Fruit fly (Drosophila melanogaster) whole organism, adult: ENCODE data around the gene Ir8a.

Source experiments
- CG11617 ChIP-seq: fragments of 200-800 bp; sonication (Bioruptor generic); optimal IDR thresholded peaks from 2 replicates; lab custom pipeline; 2017; ENCODE audit warnings: mild to moderate bottlenecking, missing biosample characterization, missing genetic modification reagents, missing genetic modification characterization
- CG12768 ChIP-seq: fragments of 200-800 bp; sonication (Bioruptor generic); optimal IDR thresholded peaks from 2 replicates; lab custom pipeline; 2017; ENCODE audit warnings: missing biosample characterization, missing genetic modification characterization, mild to moderate bottlenecking, moderate library complexity, missing genetic modification reagents
- CG14711 ChIP-seq: fragments of 200-800 bp; sonication (Bioruptor generic); optimal IDR thresholded peaks from 2 replicates; lab custom pipeline; 2018; ENCODE audit warnings: missing biosample characterization, mild to moderate bottlenecking, missing genetic modification characterization, moderate library complexity
- CG1620 ChIP-seq: fragments of 200-800 bp; sonication (Bioruptor generic); optimal IDR thresholded peaks from 2 replicates; lab custom pipeline; 2016; ENCODE audit warnings: missing biosample characterization, missing genetic modification characterization
- CG33017 ChIP-seq: fragments of 200-800 bp; sonication (Bioruptor generic); optimal IDR thresholded peaks from 2 replicates; lab custom pipeline; 2018; ENCODE audit warnings: missing biosample characterization, mild to moderate bottlenecking, missing genetic modification characterization, moderate library complexity
- CG5204 ChIP-seq: fragments of 200-800 bp; sonication (Bioruptor generic); optimal IDR thresholded peaks from 2 replicates; lab custom pipeline; 2016; ENCODE audit warnings: missing biosample characterization, missing genetic modification characterization
- CG7045 ChIP-seq: fragments of 200-800 bp; sonication (Bioruptor generic); optimal IDR thresholded peaks from 2 replicates; lab custom pipeline; 2017; ENCODE audit warnings: missing biosample characterization, mild to moderate bottlenecking, missing genetic modification characterization
- CG7101 ChIP-seq: fragments of 200-800 bp; sonication (Bioruptor generic); optimal IDR thresholded peaks from 2 replicates; lab custom pipeline; 2018; ENCODE audit warnings: missing biosample characterization, mild to moderate bottlenecking, missing genetic modification characterization, moderate library complexity
- Clk ChIP-seq: fragments of 200-800 bp; sonication (Bioruptor generic); optimal IDR thresholded peaks from 2 replicates; lab custom pipeline; 2017; ENCODE audit warnings: missing biosample characterization, missing genetic modification characterization
- Crg-1 ChIP-seq: fragments of 200-800 bp; sonication (Bioruptor generic); optimal IDR thresholded peaks from 2 replicates; lab custom pipeline; 2016; ENCODE audit warnings: missing biosample characterization, missing genetic modification characterization
- Hr96 ChIP-seq: fragments of 200-800 bp; sonication (Bioruptor generic); optimal IDR thresholded peaks from 2 replicates; lab custom pipeline; 2016; ENCODE audit warnings: missing biosample characterization, missing genetic modification characterization
- Mnt ChIP-seq: fragments of 200-800 bp; sonication (Bioruptor generic); optimal IDR thresholded peaks from 2 replicates; lab custom pipeline; 2016; ENCODE audit warnings: missing biosample characterization, mild to moderate bottlenecking, missing genetic modification characterization
- bab1 ChIP-seq: fragments of 200-800 bp; sonication (Bioruptor generic); optimal IDR thresholded peaks from 3 replicates; lab custom pipeline; 2019; ENCODE audit warnings: missing biosample characterization, mild to moderate bottlenecking, missing genetic modification characterization, moderate library complexity
- cic ChIP-seq: fragments of 200-800 bp; sonication (Bioruptor generic); optimal IDR thresholded peaks from 2 replicates; lab custom pipeline; 2017; ENCODE audit warnings: missing biosample characterization, mild to moderate bottlenecking, missing genetic modification characterization, moderate library complexity
- cnc ChIP-seq, 2 experiments: fragments of >200 bp; optimal IDR thresholded peaks; 2 replicates each; lab custom pipeline; 2017
- kay ChIP-seq: fragments of 200-800 bp; sonication (Bioruptor generic); peaks from one replicate; lab custom pipeline; 2016; ENCODE audit warnings: missing biosample characterization, missing genetic modification characterization, borderline replicate concordance
- ovo ChIP-seq: fragments of 200-800 bp; sonication (Bioruptor generic); optimal IDR thresholded peaks from 2 replicates; lab custom pipeline; 2016; ENCODE audit warnings: missing biosample characterization, missing genetic modification characterization
- pad ChIP-seq: fragments of 200-800 bp; sonication (Bioruptor generic); optimal IDR thresholded peaks from 3 replicates; lab custom pipeline; 2017; ENCODE audit warnings: missing biosample characterization, missing genetic modification characterization, mild to moderate bottlenecking, moderate library complexity, missing genetic modification reagents
- tj ChIP-seq: fragments of 200-800 bp; sonication (Bioruptor generic); optimal IDR thresholded peaks from 3 replicates; lab custom pipeline; 2017; ENCODE audit warnings: missing biosample characterization, mild to moderate bottlenecking, missing genetic modification characterization, moderate library complexity
- toe ChIP-seq: fragments of 200-800 bp; sonication (Bioruptor generic); optimal IDR thresholded peaks from 2 replicates; lab custom pipeline; 2016; ENCODE audit warnings: missing biosample characterization, missing genetic modification characterization

Ir8a gene

DNA sequence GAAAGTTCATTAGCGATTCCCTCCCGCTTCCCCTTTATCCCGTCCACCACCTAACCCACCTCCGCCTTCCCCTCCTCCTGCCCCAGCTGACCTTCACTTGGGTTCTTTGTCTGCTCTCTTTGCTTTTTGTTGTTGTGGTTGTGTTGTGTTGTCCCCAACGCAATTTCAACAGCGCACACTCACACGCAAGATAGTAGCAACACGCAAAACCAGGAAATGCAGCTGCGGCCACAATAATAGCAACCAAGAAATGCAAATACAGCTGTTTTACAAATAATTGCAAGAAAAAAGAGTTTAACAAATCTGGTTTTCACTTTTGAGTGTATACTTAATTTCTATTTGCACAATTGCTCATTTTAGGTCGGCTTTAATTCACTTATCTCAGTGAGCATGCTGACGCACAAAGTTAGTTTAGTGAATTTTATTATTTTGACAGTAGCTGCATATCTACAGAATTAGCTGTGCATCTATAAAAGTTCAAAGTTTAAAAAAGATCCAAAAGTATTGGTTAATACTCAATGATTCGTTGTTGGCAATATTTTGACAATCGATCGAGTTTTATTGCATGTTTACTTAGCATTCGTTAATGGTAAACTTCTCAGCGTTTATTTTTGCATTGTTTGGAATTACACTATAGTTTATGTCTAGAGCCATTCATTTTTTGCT is 15.0 kb upstream of the Ir8a start:
- TF ChIP-seq cnc (optimal IDR thresholded peaks at IDR 0.05; lab: Kevin White, UChicago) (no peak), CG33017 (tag; lab: Kevin White, UChicago) (peak; percentile 26), CG7101 (peak; percentile 32), ovo (GFP tag; lab: Kevin White, UChicago) (peak; percentile 17), CG1620 (GFP tag; lab: Kevin White, UChicago) (no peak), Mnt (GFP tag; lab: Kevin White, UChicago) (peak; percentile 40), Crg-1 (GFP tag; lab: Kevin White, UChicago) (no peak), tj (GFP tag; lab: Kevin White, UChicago) (peak; percentile 30), bab1 (peak; percentile 37), kay (GFP tag; lab: Kevin White, UChicago) (no peak), Hr96 (GFP tag; lab: Kevin White, UChicago) (no peak), Clk (no peak), CG5204 (GFP tag; lab: Kevin White, UChicago) (peak; percentile 21), toe (GFP tag; lab: Kevin White, UChicago) (no peak), CG11617 (GFP tag; lab: Kevin White, UChicago) (peak; percentile 37), cic (GFP tag; lab: Kevin White, UChicago) (no peak), CG14711 (tag; lab: Kevin White, UChicago) (peak; percentile 22), pad (GFP tag; lab: Kevin White, UChicago) (no peak)

DNA sequence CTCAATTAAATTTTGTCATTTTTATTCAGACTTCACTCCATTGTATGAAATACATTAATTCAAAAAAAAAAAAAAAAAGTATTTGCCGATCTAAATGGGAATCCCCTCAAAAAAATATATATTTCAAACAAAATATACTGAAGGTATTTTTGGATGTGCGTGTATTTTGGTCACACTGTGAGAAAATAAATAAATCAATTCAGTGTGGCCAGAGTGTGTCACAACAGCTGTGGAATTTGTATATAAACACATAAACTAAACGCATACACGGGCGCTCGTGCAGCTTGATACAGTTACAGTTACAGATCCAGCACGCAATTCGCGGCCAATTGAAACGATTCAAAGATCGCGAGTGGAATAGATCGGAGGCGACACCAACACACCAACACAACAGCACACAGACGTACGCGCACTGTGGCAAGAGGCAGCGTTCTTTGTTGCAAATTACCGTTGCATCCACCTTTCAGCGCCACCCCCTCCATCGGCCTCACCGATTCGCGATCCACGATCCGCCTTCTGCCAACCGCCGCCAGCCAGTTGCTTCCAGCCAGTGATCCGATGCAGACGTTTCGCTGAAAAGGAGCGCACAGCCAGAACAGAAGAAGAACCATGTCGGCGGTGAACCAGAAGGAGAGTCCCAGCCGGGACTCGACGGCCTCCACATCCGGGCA is 13.9 kb upstream of the Ir8a start, which contains the start of gene CG17754:
CG17754 (plus strand) TSS at position 260 of the 671 bp plus-strand sequence.
- TF ChIP-seq CG14711 (tag; lab: Kevin White, UChicago) (no peak), CG7101 (peak; percentile 11), CG1620 (GFP tag; lab: Kevin White, UChicago) (peak; percentile 17), Mnt (GFP tag; lab: Kevin White, UChicago) (peak; percentile 46), CG33017 (tag; lab: Kevin White, UChicago) (no peak), bab1 (peak; percentile 65), tj (GFP tag; lab: Kevin White, UChicago) (peak; percentile 30), Crg-1 (GFP tag; lab: Kevin White, UChicago) (no peak), CG12768 (GFP tag; lab: Kevin White, UChicago) (no peak), CG11617 (GFP tag; lab: Kevin White, UChicago) (peak; percentile 2), ovo (GFP tag; lab: Kevin White, UChicago) (peak; percentile 4)

DNA sequence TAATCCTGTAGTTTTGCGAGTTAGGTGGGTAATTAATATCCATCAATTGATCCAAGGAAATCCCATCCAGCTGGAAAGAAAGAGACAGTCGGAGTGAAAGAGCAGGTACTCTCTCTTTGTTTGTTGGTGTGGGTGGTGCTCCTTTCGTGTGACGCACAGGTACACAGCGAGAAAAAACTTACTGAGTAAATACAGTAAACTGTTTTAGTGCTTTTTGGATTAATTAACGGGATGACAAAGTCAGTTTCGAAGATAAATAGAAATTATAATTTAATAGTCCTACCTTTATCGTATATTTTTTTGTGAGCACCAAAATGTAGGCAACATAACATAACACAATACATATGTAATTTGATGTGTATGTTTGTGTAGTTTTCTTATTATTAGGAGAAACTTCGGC is 11.7 kb upstream of the Ir8a start:
- TF ChIP-seq CG5204 (GFP tag; lab: Kevin White, UChicago): no peak
- no peak for TF ChIP-seq Hr96 (GFP tag; lab: Kevin White, UChicago)
- no peak for TF ChIP-seq pad (GFP tag; lab: Kevin White, UChicago)

DNA sequence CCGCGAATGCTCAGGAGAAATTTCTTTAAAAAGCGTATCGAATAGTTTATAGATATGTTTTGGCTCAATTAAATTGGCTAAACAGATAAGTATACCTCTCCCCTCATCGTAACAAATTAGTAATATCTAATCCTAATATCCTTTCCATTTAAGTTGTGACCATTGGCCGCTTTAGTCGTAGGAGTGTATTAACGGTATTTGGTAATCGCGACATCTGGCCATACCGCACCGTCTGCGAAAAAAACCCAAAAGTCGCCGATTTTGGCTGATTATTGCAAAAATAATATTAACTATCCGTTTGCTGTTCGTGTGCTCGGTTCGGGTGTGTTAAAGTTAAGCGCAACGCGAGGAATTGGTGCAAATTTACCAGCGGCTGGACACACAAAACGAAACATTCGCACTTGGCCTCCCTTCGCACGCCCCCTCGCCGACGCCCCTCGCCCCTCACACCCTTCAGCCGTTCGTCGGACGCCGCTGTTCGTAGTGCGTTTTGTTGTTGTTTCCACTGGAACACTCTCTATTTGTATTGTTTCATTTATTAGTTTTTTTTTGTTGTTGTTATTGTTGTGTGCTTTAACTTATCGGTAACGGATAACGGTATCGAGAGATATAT is 10.9 kb upstream of the Ir8a start, which contains the start of the genes amx and Dsor1:
amx (minus strand) TSS at position 166 of the 613 bp plus-strand sequence.
Dsor1 (plus strand) TSS at position 172 of the 613 bp plus-strand sequence.
- TF ChIP-seq CG7045: no peak
- no peak for TF ChIP-seq CG14711 (tag; lab: Kevin White, UChicago)
- no peak for TF ChIP-seq Clk
- TF ChIP-seq CG12768 (GFP tag; lab: Kevin White, UChicago): no peak
- no peak for TF ChIP-seq CG11617 (GFP tag; lab: Kevin White, UChicago)
- no peak for TF ChIP-seq CG5204 (GFP tag; lab: Kevin White, UChicago)
- TF ChIP-seq tj (GFP tag; lab: Kevin White, UChicago): peak; percentile 70
- TF ChIP-seq CG7101: peak; percentile 24
- no peak for TF ChIP-seq pad (GFP tag; lab: Kevin White, UChicago)
- no peak for TF ChIP-seq Crg-1 (GFP tag; lab: Kevin White, UChicago)
- TF ChIP-seq kay (GFP tag; lab: Kevin White, UChicago): no peak
- TF ChIP-seq CG33017 (tag; lab: Kevin White, UChicago): no peak
- TF ChIP-seq cnc (optimal IDR thresholded peaks at IDR 0.05; lab: Kevin White, UChicago): no peak
- no peak for TF ChIP-seq CG1620 (GFP tag; lab: Kevin White, UChicago)
- peak; percentile 32 for TF ChIP-seq ovo (GFP tag; lab: Kevin White, UChicago)
- TF ChIP-seq Mnt (GFP tag; lab: Kevin White, UChicago): no peak
- no peak for TF ChIP-seq toe (GFP tag; lab: Kevin White, UChicago)
- TF ChIP-seq Hr96 (GFP tag; lab: Kevin White, UChicago): no peak
- TF ChIP-seq bab1: peak; percentile 26
- no peak for TF ChIP-seq cic (GFP tag; lab: Kevin White, UChicago)

DNA sequence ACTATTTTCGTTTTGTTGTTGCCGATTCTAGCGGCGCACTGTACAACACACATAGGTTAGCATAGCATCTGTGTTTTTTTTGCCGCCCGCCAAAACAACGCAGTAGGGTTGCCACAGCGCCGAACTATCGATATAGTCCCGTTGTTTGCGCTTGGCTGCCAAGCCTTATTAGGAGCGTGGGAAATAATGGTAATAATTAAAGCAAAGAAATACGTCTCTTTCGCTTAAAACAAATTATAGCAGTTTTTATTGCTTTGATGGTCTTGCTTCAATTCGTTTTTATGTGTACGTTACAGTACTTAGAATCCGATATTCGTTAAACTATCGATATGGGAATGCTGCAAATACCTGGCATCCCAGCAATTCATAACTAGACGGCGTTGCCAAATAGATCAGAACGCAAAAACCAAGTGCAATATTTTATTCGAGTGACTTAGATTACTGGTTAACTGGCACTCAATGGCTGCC is 7.1 kb upstream of the Ir8a start, which contains the start of the genes mxc and Larp7:
mxc (minus strand) TSS at position 51 of the 468 bp plus-strand sequence.
Larp7 (plus strand) TSS at position 401 of the 468 bp plus-strand sequence.
- TF ChIP-seq cic (GFP tag; lab: Kevin White, UChicago) (no peak), CG7045 (peak; percentile 30), CG7101 (peak; percentile 71), CG14711 (tag; lab: Kevin White, UChicago) (peak; percentile 90), toe (GFP tag; lab: Kevin White, UChicago) (peak; percentile 80), Crg-1 (GFP tag; lab: Kevin White, UChicago) (peak; percentile 84), Mnt (GFP tag; lab: Kevin White, UChicago) (peak; percentile 67), Hr96 (GFP tag; lab: Kevin White, UChicago) (peak; percentile 82), CG11617 (GFP tag; lab: Kevin White, UChicago) (peak; percentile 79), CG12768 (GFP tag; lab: Kevin White, UChicago) (no peak), CG33017 (tag; lab: Kevin White, UChicago) (no peak), CG5204 (GFP tag; lab: Kevin White, UChicago) (no peak), ovo (GFP tag; lab: Kevin White, UChicago) (peak; percentile 89), cnc (optimal IDR thresholded peaks at IDR 0.05; lab: Kevin White, UChicago) (no peak), kay (GFP tag; lab: Kevin White, UChicago) (no peak), CG1620 (GFP tag; lab: Kevin White, UChicago) (peak; percentile 86), Clk (no peak), tj (GFP tag; lab: Kevin White, UChicago) (peak; percentile 53), bab1 (peak; percentile 84), pad (GFP tag; lab: Kevin White, UChicago) (peak; percentile 60)
